Fruit fly (Drosophila melanogaster): ENCODE results near the gene CG3868.

The CG3868 gene

DNA sequence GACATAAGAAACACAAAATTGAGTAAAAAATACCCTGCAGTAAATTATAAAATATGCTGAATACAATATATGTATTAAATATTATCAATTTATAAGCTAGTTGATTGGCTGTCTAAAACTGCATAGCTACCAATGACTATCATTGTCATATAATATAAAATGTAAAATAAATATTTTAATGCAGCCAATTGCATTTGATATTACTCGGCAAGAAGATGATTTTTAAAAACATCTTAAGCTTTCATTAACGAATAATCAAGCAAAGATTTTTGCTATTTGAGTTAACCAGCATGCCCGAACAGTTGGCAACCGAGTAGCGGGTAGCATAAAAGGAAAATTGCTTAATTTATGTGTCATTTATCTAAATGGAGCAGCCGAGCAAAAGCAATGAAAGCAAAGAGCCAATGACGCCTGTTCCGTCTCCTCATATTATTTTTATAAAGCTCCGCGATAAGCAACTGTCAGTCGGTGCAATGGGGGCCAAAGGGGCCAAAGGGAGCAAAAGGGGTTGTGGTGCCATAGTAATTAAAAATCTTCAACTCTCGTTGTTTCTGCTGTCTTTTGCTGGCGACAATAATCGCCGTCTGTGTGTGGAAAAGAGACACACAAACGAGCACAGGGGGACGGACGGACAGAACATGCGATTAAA lies 39.3 kb downstream of the CG3868 start (continued):
- TF ChIP-seq CG10366 (GFP tag; IDR thresholded peaks at IDR 0.05) (peak; percentile 44), lmd (GFP tag; IDR thresholded peaks at IDR 0.05) (peak; percentile 44), tgo (GFP tag; IDR thresholded peaks at IDR 0.05) (peak; percentile 44; the same call in 1 of the 3 replicates), CG16863 (GFP tag; optimal IDR thresholded peaks at IDR 0.05) (no peak), CG12155 (GFP tag; optimal IDR thresholded peaks at IDR 0.05) (no peak), gem (tag; optimal IDR thresholded peaks at IDR 0.05) (peak; percentile 80), CG6813 (GFP tag; optimal IDR thresholded peaks at IDR 0.05) (no peak), sisA (GFP tag; IDR thresholded peaks at IDR 0.05) (peak; percentile 40; the same call in 1 of the 2 replicates), dysf (GFP tag; IDR thresholded peaks at IDR 0.05) (peak; percentile 59; the same call in 2 of the 3 replicates), hb (GFP tag; IDR thresholded peaks at IDR 0.05; ENCODE audit: partially characterized antibody) (no peak), CG9727 (GFP tag; optimal IDR thresholded peaks at IDR 0.05) (peak; percentile 21), yki (optimal IDR thresholded peaks at IDR 0.05) (no peak), MTF-1 (GFP tag; optimal IDR thresholded peaks at IDR 0.05; ENCODE audit: borderline replicate concordance) (no peak), row (GFP tag; IDR thresholded peaks at IDR 0.05) (peak; percentile 46; the same call in 2 of the 3 replicates), lbe (GFP tag; optimal IDR thresholded peaks at IDR 0.05) (no peak), CG12299 (tag; optimal IDR thresholded peaks at IDR 0.05) (no peak), gfzf (GFP tag; optimal IDR thresholded peaks at IDR 0.05) (no peak), CG12391 (tag; optimal IDR thresholded peaks at IDR 0.05) (peak; percentile 41), Dip2 (GFP tag; IDR thresholded peaks at IDR 0.05) (no peak), otp (GFP tag; IDR thresholded peaks at IDR 0.05) (no peak), CG17612 (GFP tag; IDR thresholded peaks at IDR 0.05) (no peak), CG11560 (tag; IDR thresholded peaks at IDR 0.05) (no peak), fd96Cb (tag; optimal IDR thresholded peaks at IDR 0.05) (peak; percentile 70), B-H1 (GFP tag; IDR thresholded peaks at IDR 0.05) (peak; percentile 43; the same call in 1 of the 3 replicates), Dfd (GFP tag; optimal IDR thresholded peaks at IDR 0.05) (no peak), ase (GFP tag; IDR thresholded peaks at IDR 0.05) (no peak), D (optimal IDR thresholded peaks at IDR 0.05) (no peak), D (GFP tag; optimal IDR thresholded peaks at IDR 0.05) (peak; percentile 37), CG3847 (GFP tag; IDR thresholded peaks at IDR 0.05) (no peak), Hmr (GFP tag; optimal IDR thresholded peaks at IDR 0.05) (peak; percentile 21), stc (GFP tag; IDR thresholded peaks at IDR 0.05) (peak; percentile 37; the same call in 1 of the 2 replicates), CG10274 (GFP tag; optimal IDR thresholded peaks at IDR 0.05) (peak; percentile 11), bigmax (GFP tag; optimal IDR thresholded peaks at IDR 0.05) (no peak), gt (GFP tag; IDR thresholded peaks at IDR 0.05) (no peak), D19A (tag; optimal IDR thresholded peaks at IDR 0.05) (peak; percentile 75), CG12104 (GFP tag; optimal IDR thresholded peaks at IDR 0.05) (no peak), Xbp1 (GFP tag; optimal IDR thresholded peaks at IDR 0.05) (peak; percentile 42), seq (GFP tag; IDR thresholded peaks at IDR 0.05) (peak; percentile 18; the same call in 1 of the 2 replicates), CG17359 (tag; optimal IDR thresholded peaks at IDR 0.05) (peak; percentile 44), crol (GFP tag; IDR thresholded peaks at IDR 0.05) (peak; percentile 83), sqz (GFP tag; optimal IDR thresholded peaks at IDR 0.05) (no peak), Dref (GFP tag; IDR thresholded peaks at IDR 0.05) (no peak), lov (optimal IDR thresholded peaks at IDR 0.05) (no peak), lov (GFP tag; IDR thresholded peaks at IDR 0.05) (no peak), Ptx1 (GFP tag; IDR thresholded peaks at IDR 0.05) (peak; percentile 53), CG10959 (GFP tag; IDR thresholded peaks at IDR 0.05) (no peak), CG31441 (GFP tag; IDR thresholded peaks at IDR 0.05) (peak; percentile 70), CG12236 (GFP tag; optimal IDR thresholded peaks at IDR 0.05) (no peak), scrt (GFP tag; optimal IDR thresholded peaks at IDR 0.05) (no peak), Sox102F (GFP tag; optimal IDR thresholded peaks at IDR 0.05) (peak; percentile 82), CG12942 (GFP tag; optimal IDR thresholded peaks at IDR 0.05) (peak; percentile 2), E2f1 (GFP tag; IDR thresholded peaks at IDR 0.05) (0 out of 2 replicates have a peak, but pooled peaks have one; percentile 9)
